Fruit fly (Drosophila melanogaster) whole organism, adult: ENCODE data around the gene CG7706.

Experiments
- CG11617 ChIP-seq: fragments of 200-800 bp; sonication (Bioruptor generic); optimal IDR thresholded peaks from 2 replicates; lab custom pipeline; 2017; ENCODE audit warnings: mild to moderate bottlenecking, missing biosample characterization, missing genetic modification reagents, missing genetic modification characterization
- CG12768 ChIP-seq: fragments of 200-800 bp; sonication (Bioruptor generic); optimal IDR thresholded peaks from 2 replicates; lab custom pipeline; 2017; ENCODE audit warnings: missing biosample characterization, missing genetic modification characterization, mild to moderate bottlenecking, moderate library complexity, missing genetic modification reagents
- CG14711 ChIP-seq: fragments of 200-800 bp; sonication (Bioruptor generic); optimal IDR thresholded peaks from 2 replicates; lab custom pipeline; 2018; ENCODE audit warnings: missing biosample characterization, mild to moderate bottlenecking, missing genetic modification characterization, moderate library complexity
- CG1620 ChIP-seq: fragments of 200-800 bp; sonication (Bioruptor generic); optimal IDR thresholded peaks from 2 replicates; lab custom pipeline; 2016; ENCODE audit warnings: missing biosample characterization, missing genetic modification characterization
- CG33017 ChIP-seq: fragments of 200-800 bp; sonication (Bioruptor generic); optimal IDR thresholded peaks from 2 replicates; lab custom pipeline; 2018; ENCODE audit warnings: missing biosample characterization, mild to moderate bottlenecking, missing genetic modification characterization, moderate library complexity
- CG5204 ChIP-seq: fragments of 200-800 bp; sonication (Bioruptor generic); optimal IDR thresholded peaks from 2 replicates; lab custom pipeline; 2016; ENCODE audit warnings: missing biosample characterization, missing genetic modification characterization
- CG7045 ChIP-seq: fragments of 200-800 bp; sonication (Bioruptor generic); optimal IDR thresholded peaks from 2 replicates; lab custom pipeline; 2017; ENCODE audit warnings: missing biosample characterization, mild to moderate bottlenecking, missing genetic modification characterization
- CG7101 ChIP-seq: fragments of 200-800 bp; sonication (Bioruptor generic); optimal IDR thresholded peaks from 2 replicates; lab custom pipeline; 2018; ENCODE audit warnings: missing biosample characterization, mild to moderate bottlenecking, missing genetic modification characterization, moderate library complexity
- Clk ChIP-seq: fragments of 200-800 bp; sonication (Bioruptor generic); optimal IDR thresholded peaks from 2 replicates; lab custom pipeline; 2017; ENCODE audit warnings: missing biosample characterization, missing genetic modification characterization
- Crg-1 ChIP-seq: fragments of 200-800 bp; sonication (Bioruptor generic); optimal IDR thresholded peaks from 2 replicates; lab custom pipeline; 2016; ENCODE audit warnings: missing biosample characterization, missing genetic modification characterization
- Hr96 ChIP-seq: fragments of 200-800 bp; sonication (Bioruptor generic); optimal IDR thresholded peaks from 2 replicates; lab custom pipeline; 2016; ENCODE audit warnings: missing biosample characterization, missing genetic modification characterization
- Mnt ChIP-seq: fragments of 200-800 bp; sonication (Bioruptor generic); optimal IDR thresholded peaks from 2 replicates; lab custom pipeline; 2016; ENCODE audit warnings: missing biosample characterization, mild to moderate bottlenecking, missing genetic modification characterization
- bab1 ChIP-seq: fragments of 200-800 bp; sonication (Bioruptor generic); optimal IDR thresholded peaks from 3 replicates; lab custom pipeline; 2019; ENCODE audit warnings: missing biosample characterization, mild to moderate bottlenecking, missing genetic modification characterization, moderate library complexity
- cic ChIP-seq: fragments of 200-800 bp; sonication (Bioruptor generic); optimal IDR thresholded peaks from 2 replicates; lab custom pipeline; 2017; ENCODE audit warnings: missing biosample characterization, mild to moderate bottlenecking, missing genetic modification characterization, moderate library complexity
- cnc ChIP-seq, 2 experiments: fragments of >200 bp; optimal IDR thresholded peaks; 2 replicates each; lab custom pipeline; 2017
- kay ChIP-seq: fragments of 200-800 bp; sonication (Bioruptor generic); peaks from one replicate; lab custom pipeline; 2016; ENCODE audit warnings: missing biosample characterization, missing genetic modification characterization, borderline replicate concordance
- ovo ChIP-seq: fragments of 200-800 bp; sonication (Bioruptor generic); optimal IDR thresholded peaks from 2 replicates; lab custom pipeline; 2016; ENCODE audit warnings: missing biosample characterization, missing genetic modification characterization
- pad ChIP-seq: fragments of 200-800 bp; sonication (Bioruptor generic); optimal IDR thresholded peaks from 3 replicates; lab custom pipeline; 2017; ENCODE audit warnings: missing biosample characterization, missing genetic modification characterization, mild to moderate bottlenecking, moderate library complexity, missing genetic modification reagents
- tj ChIP-seq: fragments of 200-800 bp; sonication (Bioruptor generic); optimal IDR thresholded peaks from 3 replicates; lab custom pipeline; 2017; ENCODE audit warnings: missing biosample characterization, mild to moderate bottlenecking, missing genetic modification characterization, moderate library complexity
- toe ChIP-seq: fragments of 200-800 bp; sonication (Bioruptor generic); optimal IDR thresholded peaks from 2 replicates; lab custom pipeline; 2016; ENCODE audit warnings: missing biosample characterization, missing genetic modification characterization

Gene CG7706

DNA sequence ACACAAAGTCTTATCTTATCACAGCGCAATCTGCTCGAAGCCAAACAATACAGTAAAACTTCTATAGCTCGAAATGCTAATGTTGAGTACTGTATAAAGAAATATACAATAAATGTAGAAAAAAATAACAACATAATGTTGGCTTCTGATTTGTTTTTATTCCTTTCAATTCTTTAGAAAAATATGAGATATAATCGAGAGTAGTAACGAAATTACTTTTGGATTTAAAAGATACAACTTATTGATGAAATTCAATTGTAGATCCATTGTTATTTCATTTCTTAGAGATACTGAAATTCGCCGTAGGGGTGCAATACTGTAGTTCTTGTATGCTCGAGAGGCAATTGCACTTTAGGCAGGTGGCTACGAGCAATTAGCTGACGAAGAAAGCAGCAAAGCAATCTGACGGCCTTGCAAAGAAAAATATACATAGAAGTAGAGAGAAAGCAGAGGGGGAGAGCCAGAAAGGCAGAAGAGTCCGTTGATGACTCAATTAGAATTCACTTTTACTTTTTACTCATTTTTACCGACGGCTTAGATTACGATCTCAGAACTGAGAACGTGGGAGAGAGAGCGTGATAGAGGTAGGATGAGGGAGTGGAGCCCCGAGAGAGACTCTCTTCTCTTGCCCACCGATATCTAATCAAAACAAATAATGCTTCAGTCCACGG is 7.0 kb upstream of the CG7706 start:
- TF ChIP-seq CG33017 (tag; lab: Kevin White, UChicago) (peak; percentile 55), CG7045 (GFP tag; lab: Kevin White, UChicago) (peak; percentile 76), CG12768 (peak; percentile 13), bab1 (GFP tag; lab: Kevin White, UChicago) (peak; percentile 84), tj (no peak), CG7101 (tag; lab: Kevin White, UChicago) (peak; percentile 76), toe (peak; percentile 59), kay (GFP tag; lab: Kevin White, UChicago) (peak; percentile 76), CG14711 (peak; percentile 51), CG1620 (GFP tag; lab: Kevin White, UChicago) (no peak), pad (GFP tag; lab: Kevin White, UChicago) (peak; percentile 50)

dm6 chr3R:18671112-18671729 is 6.4 kb upstream of the CG7706 start, which contains the start of gene CG31230:
Gene CG31230 (plus strand): TSS chr3R:18671679.
- no peak for TF ChIP-seq tj
- peak; percentile 33 for TF ChIP-seq cic (GFP tag; lab: Kevin White, UChicago)
- peak; percentile 10 for TF ChIP-seq ovo
- no peak for TF ChIP-seq bab1 (GFP tag; lab: Kevin White, UChicago)

- TF ChIP-seq kay (GFP tag; lab: Kevin White, UChicago), result no peak
- peak; percentile 87 for TF ChIP-seq pad (GFP tag; lab: Kevin White, UChicago)
These were observed 2.7 kb downstream of the CG7706 start, which contains the start of the genes CG46318 and ChT for dm6 chr3R:18680332-18680731. Gene CG46318 (plus strand): TSS chr3R:18680604. Gene ChT (plus strand): TSS chr3R:18680604.

DNA sequence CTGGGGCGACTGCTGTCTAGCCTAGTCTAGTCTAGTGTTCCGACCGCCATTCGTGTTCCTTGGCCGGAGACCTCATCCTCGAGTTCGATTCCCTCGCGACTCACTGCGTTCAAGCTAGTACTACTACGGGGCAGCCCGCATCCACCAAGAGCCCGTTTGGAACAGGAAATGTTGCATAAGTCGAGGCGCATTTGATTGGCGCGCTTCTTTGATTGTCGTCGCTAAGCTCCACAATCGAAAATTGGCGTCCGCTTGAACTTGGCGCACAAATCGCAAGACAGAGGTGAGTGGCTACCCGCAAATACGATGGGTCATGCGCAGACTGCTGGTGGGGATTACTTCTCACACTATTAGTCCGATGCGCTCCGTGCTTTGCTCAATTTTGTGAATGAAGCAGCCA is 3.4 kb downstream of the CG7706 start:
- no peak for TF ChIP-seq Crg-1 (GFP tag; lab: Kevin White, UChicago)

- TF ChIP-seq cnc (optimal IDR thresholded peaks at IDR 0.05; lab: Kevin White, UChicago) (no peak), Mnt (GFP tag; lab: Kevin White, UChicago) (no peak), CG12768 (no peak), CG7101 (tag; lab: Kevin White, UChicago) (no peak), CG5204 (GFP tag; lab: Kevin White, UChicago) (no peak), Crg-1 (GFP tag; lab: Kevin White, UChicago) (no peak), CG11617 (no peak), ovo (no peak), CG14711 (no peak), kay (GFP tag; lab: Kevin White, UChicago) (no peak), Hr96 (GFP tag; lab: Kevin White, UChicago) (no peak), tj (no peak), CG33017 (tag; lab: Kevin White, UChicago) (no peak), Clk (GFP tag; lab: Kevin White, UChicago) (no peak), cic (GFP tag; lab: Kevin White, UChicago) (no peak), CG1620 (GFP tag; lab: Kevin White, UChicago) (no peak), CG7045 (GFP tag; lab: Kevin White, UChicago) (no peak), bab1 (GFP tag; lab: Kevin White, UChicago) (no peak)
These were observed 15.0 kb downstream of the CG7706 start, which contains the start of gene Muc91C for dm6 chr3R:18692619-18693018. Gene Muc91C (minus strand): TSS chr3R:18692719.

DNA sequence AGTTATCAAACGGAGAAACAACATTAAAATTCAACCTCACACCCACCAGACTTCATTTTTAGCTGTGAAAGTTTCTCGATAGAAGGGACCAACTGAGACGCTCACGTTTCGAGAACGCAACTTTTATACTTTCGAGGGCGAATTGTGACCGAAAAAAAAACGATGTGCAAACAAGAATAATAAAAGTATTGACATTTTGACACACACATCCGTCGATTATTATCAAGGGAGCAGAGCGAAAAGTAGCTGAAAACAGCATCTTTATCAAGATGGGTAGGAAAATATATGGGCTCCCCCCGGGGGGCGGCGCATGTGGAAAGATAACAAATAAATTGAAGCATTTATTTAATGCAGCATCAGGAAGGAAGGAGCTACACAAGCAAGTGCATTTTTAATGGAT is 16.0 kb downstream of the CG7706 start, which contains the start of gene CG14300:
Gene CG14300, minus strand, starts transcription at position 101 of the 400 bp plus-strand sequence.
- no peak for TF ChIP-seq Clk (GFP tag; lab: Kevin White, UChicago)
- no peak for TF ChIP-seq Hr96 (GFP tag; lab: Kevin White, UChicago)
- TF ChIP-seq Crg-1 (GFP tag; lab: Kevin White, UChicago), result no peak
- TF ChIP-seq CG11617, result no peak
- TF ChIP-seq CG7101 (tag; lab: Kevin White, UChicago), result no peak
- no peak for TF ChIP-seq cic (GFP tag; lab: Kevin White, UChicago)
- no peak for TF ChIP-seq bab1 (GFP tag; lab: Kevin White, UChicago)
- no peak for TF ChIP-seq Mnt (GFP tag; lab: Kevin White, UChicago)
- no peak for TF ChIP-seq ovo
- TF ChIP-seq pad (GFP tag; lab: Kevin White, UChicago), result no peak
- no peak for TF ChIP-seq CG1620 (GFP tag; lab: Kevin White, UChicago)
- TF ChIP-seq CG14711, result no peak
- no peak for TF ChIP-seq CG12768
- no peak for TF ChIP-seq CG5204 (GFP tag; lab: Kevin White, UChicago)

DNA sequence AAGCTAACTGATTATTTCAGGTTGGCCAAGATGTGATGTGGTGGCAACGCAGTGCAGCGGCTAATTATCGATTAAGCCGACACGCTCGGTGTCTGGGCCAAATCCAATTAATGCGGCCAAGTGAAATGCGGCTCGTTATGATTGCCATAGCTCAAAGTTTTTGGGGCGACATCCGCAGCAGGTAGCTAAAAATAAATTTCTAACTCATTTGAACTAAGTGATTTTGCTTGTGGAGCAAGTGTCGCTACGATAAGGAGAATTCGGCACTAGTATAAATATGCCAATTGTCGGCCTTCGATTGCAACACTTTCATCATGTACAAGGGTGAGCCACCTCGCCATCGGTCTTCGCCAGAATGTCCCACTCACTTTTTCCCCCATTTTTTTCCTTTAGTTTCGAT is 17.3 kb downstream of the CG7706 start, which contains the start of gene CG34282:
Gene CG34282, plus strand, starts transcription at position 301 of the 400 bp plus-strand sequence.
- TF ChIP-seq toe (no peak), kay (GFP tag; lab: Kevin White, UChicago) (no peak), pad (GFP tag; lab: Kevin White, UChicago) (no peak), cnc (optimal IDR thresholded peaks at IDR 0.05; lab: Kevin White, UChicago) (no peak), ovo (no peak), CG14711 (no peak), CG5204 (GFP tag; lab: Kevin White, UChicago) (no peak), Clk (GFP tag; lab: Kevin White, UChicago) (no peak), Hr96 (GFP tag; lab: Kevin White, UChicago) (no peak), tj (no peak), cic (GFP tag; lab: Kevin White, UChicago) (no peak), CG12768 (no peak), Mnt (GFP tag; lab: Kevin White, UChicago) (no peak), CG33017 (tag; lab: Kevin White, UChicago) (no peak), CG11617 (no peak), Crg-1 (GFP tag; lab: Kevin White, UChicago) (no peak), CG7045 (GFP tag; lab: Kevin White, UChicago) (no peak), CG1620 (GFP tag; lab: Kevin White, UChicago) (no peak), bab1 (GFP tag; lab: Kevin White, UChicago) (no peak), CG7101 (tag; lab: Kevin White, UChicago) (no peak)
